Fruit fly (Drosophila melanogaster) whole organism, embryonic: ENCODE measurements around the gene ast.

Source experiments
- Antp ChIP-seq: fragments of 200-800 bp; sonication (Bioruptor generic); optimal IDR thresholded peaks from 3 replicates; lab custom pipeline; 2016; ENCODE audit warnings: missing biosample characterization, missing genetic modification characterization
- Atf3 ChIP-seq: fragments of 200-800 bp; sonication (Bioruptor generic); optimal IDR thresholded peaks from 3 replicates; lab custom pipeline; 2016; ENCODE audit warnings: missing biosample characterization, missing genetic modification characterization
- BEAF-32 ChIP-seq: fragments of 200-800 bp; sonication (Bioruptor generic); optimal IDR thresholded peaks from 3 replicates; lab custom pipeline; 2017; ENCODE audit warnings: missing biosample characterization, missing genetic modification characterization, mild to moderate bottlenecking, moderate library complexity, missing genetic modification reagents
- CG11085 ChIP-seq: fragments of 200-800 bp; sonication (Bioruptor generic); IDR thresholded peaks from 2 replicates; pipeline ENCODE4 v1.3.6; 2022; ENCODE audit warnings: missing biosample characterization, missing genetic modification characterization
- CG12071 ChIP-seq: fragments of 200-800 bp; sonication (Bioruptor generic); optimal IDR thresholded peaks from 3 replicates; lab custom pipeline; 2018; ENCODE audit warnings: missing biosample characterization, mild to moderate bottlenecking, missing genetic modification characterization
- CG13123 ChIP-seq: fragments of 200-800 bp; sonication (Bioruptor generic); optimal IDR thresholded peaks from 2 replicates; lab custom pipeline; 2016; ENCODE audit warnings: missing biosample characterization, missing genetic modification characterization
- CG13624 ChIP-seq: fragments of 200-800 bp; sonication (Bioruptor generic); optimal IDR thresholded peaks from 2 replicates; lab custom pipeline; 2016; ENCODE audit warnings: missing biosample characterization, missing genetic modification characterization
- CG15011 ChIP-seq: fragments of 200-800 bp; sonication (Bioruptor generic); optimal IDR thresholded peaks from 3 replicates; lab custom pipeline; 2018; ENCODE audit warnings: missing biosample characterization, mild to moderate bottlenecking, missing genetic modification characterization
- CG17568 ChIP-seq: fragments of 200-800 bp; sonication (Bioruptor generic); optimal IDR thresholded peaks from 2 replicates; lab custom pipeline; 2018; ENCODE audit warnings: missing biosample characterization, mild to moderate bottlenecking, missing genetic modification characterization, moderate library complexity
- CG2116 ChIP-seq: fragments of 200-800 bp; sonication (Bioruptor generic); optimal IDR thresholded peaks from 3 replicates; lab custom pipeline; 2018; ENCODE audit warnings: missing biosample characterization, mild to moderate bottlenecking, missing genetic modification characterization
- CG2199 ChIP-seq: fragments of 200-800 bp; sonication (Bioruptor generic); IDR thresholded peaks from 3 replicates; pipeline ENCODE4 v1.3.6; 2022; ENCODE audit warnings: missing biosample characterization, missing genetic modification characterization
- CG2875 ChIP-seq: fragments of 200-800 bp; sonication (Bioruptor generic); optimal IDR thresholded peaks from 2 replicates; lab custom pipeline; 2017; ENCODE audit warnings: missing biosample characterization, mild to moderate bottlenecking, missing genetic modification characterization, missing genetic modification reagents
- CG33213 ChIP-seq: fragments of 200-800 bp; sonication (Bioruptor generic); optimal IDR thresholded peaks from 3 replicates; lab custom pipeline; 2016; ENCODE audit warnings: missing biosample characterization, missing genetic modification characterization
- CG34376 ChIP-seq: fragments of 200-800 bp; sonication (Bioruptor generic); optimal IDR thresholded peaks from 2 replicates; lab custom pipeline; 2018; ENCODE audit warnings: missing biosample characterization, mild to moderate bottlenecking, missing genetic modification characterization
- CG4707 ChIP-seq: fragments of 200-800 bp; sonication (Bioruptor generic); optimal IDR thresholded peaks from 2 replicates; lab custom pipeline; 2018; ENCODE audit warnings: missing biosample characterization, mild to moderate bottlenecking, missing genetic modification characterization, moderate library complexity
- CG5245 ChIP-seq: fragments of 200-800 bp; sonication (Bioruptor generic); optimal IDR thresholded peaks from 3 replicates; lab custom pipeline; 2016; ENCODE audit warnings: missing biosample characterization, missing genetic modification characterization
- CG6689 ChIP-seq: fragments of 200-800 bp; sonication (Bioruptor generic); IDR thresholded peaks from 2 replicates; pipeline ENCODE4 v1.3.6; 2022; ENCODE audit warnings: missing biosample characterization, missing genetic modification characterization
- CG7745 ChIP-seq: fragments of 200-800 bp; sonication (Bioruptor generic); optimal IDR thresholded peaks from 2 replicates; lab custom pipeline; 2018; ENCODE audit warnings: missing biosample characterization, mild to moderate bottlenecking, missing genetic modification characterization, moderate library complexity
- CG8089 ChIP-seq: fragments of 200-800 bp; sonication (Bioruptor generic); optimal IDR thresholded peaks from 3 replicates; lab custom pipeline; 2016; ENCODE audit warnings: missing biosample characterization, missing genetic modification characterization
- CG8924 ChIP-seq: fragments of 200-800 bp; optimal IDR thresholded peaks from 3 replicates; lab custom pipeline; 2019; ENCODE audit warnings: missing biosample characterization, mild to moderate bottlenecking, missing genetic modification characterization, moderate library complexity
- Camta ChIP-seq: fragments of 200-800 bp; sonication (Bioruptor generic); optimal IDR thresholded peaks from 2 replicates; lab custom pipeline; 2016; ENCODE audit warnings: missing biosample characterization, missing genetic modification characterization
- CrebB ChIP-seq: fragments of 200-800 bp; sonication (Bioruptor generic); optimal IDR thresholded peaks from 3 replicates; lab custom pipeline; 2018; ENCODE audit warnings: missing biosample characterization, mild to moderate bottlenecking, missing genetic modification characterization
- Dll ChIP-seq: fragments of 200-800 bp; sonication (Bioruptor generic); IDR thresholded peaks from 4 replicates; pipeline ENCODE4 v1.3.6; 2022; ENCODE audit warnings: missing biosample characterization, missing genetic modification characterization; ENCODE audit not compliant: partially characterized antibody
- HLH3B ChIP-seq: fragments of 200-800 bp; sonication (Bioruptor generic); IDR thresholded peaks from 2 replicates; pipeline ENCODE4 v1.3.6; 2022; ENCODE audit warnings: missing biosample characterization, missing genetic modification characterization
- Hand ChIP-seq: fragments of 200-800 bp; sonication (Bioruptor generic); optimal IDR thresholded peaks from 2 replicates; lab custom pipeline; 2017; ENCODE audit warnings: mild to moderate bottlenecking, missing biosample characterization, missing genetic modification reagents, missing genetic modification characterization
- Kr ChIP-seq: fragments of 200-800 bp; sonication (Bioruptor generic); optimal IDR thresholded peaks from 2 replicates; lab custom pipeline; 2017; ENCODE audit warnings: missing biosample characterization, mild to moderate bottlenecking, missing genetic modification characterization
- Lpt ChIP-seq: fragments of >200 bp; optimal IDR thresholded peaks from 2 replicates; lab custom pipeline; 2018; ENCODE audit warnings: missing biosample characterization, missing genetic modification characterization
- Med ChIP-seq: fragments of 200-800 bp; sonication (Bioruptor generic); peaks from one replicate; lab custom pipeline; 2016; ENCODE audit warnings: missing biosample characterization, missing genetic modification characterization, mild to moderate bottlenecking, inconsistent platforms, moderate library complexity
- NC2β ChIP-seq: fragments of 200-800 bp; sonication (Bioruptor generic); optimal IDR thresholded peaks from 2 replicates; lab custom pipeline; 2016; ENCODE audit warnings: missing biosample characterization, missing genetic modification characterization
- Oaz ChIP-seq: fragments of 200-800 bp; sonication (Bioruptor generic); IDR thresholded peaks from 2 replicates; pipeline ENCODE4 v1.3.6; 2022; ENCODE audit warnings: missing biosample characterization, missing genetic modification characterization
- Rx ChIP-seq: fragments of 200-800 bp; sonication (Bioruptor generic); IDR thresholded peaks from 2 replicates; pipeline ENCODE4 v1.3.6; 2022; ENCODE audit warnings: missing biosample characterization, missing genetic modification characterization
- Tbp ChIP-seq: fragments of >200 bp; optimal IDR thresholded peaks from 2 replicates; lab custom pipeline; 2018; ENCODE audit warnings: missing biosample characterization, missing genetic modification characterization
- Usf ChIP-seq: fragments of 200-800 bp; sonication (Bioruptor generic); optimal IDR thresholded peaks from 2 replicates; lab custom pipeline; 2017; ENCODE audit warnings: missing genotype, missing biosample characterization, missing genetic modification characterization
- ato ChIP-seq: fragments of 200-800 bp; sonication (Bioruptor generic); IDR thresholded peaks from 2 replicates; pipeline ENCODE4 v1.3.6; 2022; ENCODE audit warnings: missing biosample characterization, missing genetic modification characterization; ENCODE audit not compliant: partially characterized antibody
- bab2 ChIP-seq: fragments of 200-800 bp; sonication (Bioruptor generic); optimal IDR thresholded peaks from 2 replicates; lab custom pipeline; 2016; ENCODE audit warnings: missing biosample characterization, missing genetic modification characterization
- bcd ChIP-seq: fragments of 200-800 bp; sonication (Bioruptor generic); optimal IDR thresholded peaks from 2 replicates; lab custom pipeline; 2017; ENCODE audit warnings: missing biosample characterization, mild to moderate bottlenecking, missing genetic modification characterization
- bigmax ChIP-seq: fragments of 200-800 bp; sonication (Bioruptor generic); optimal IDR thresholded peaks from 2 replicates; lab custom pipeline; 2018; ENCODE audit warnings: missing biosample characterization, mild to moderate bottlenecking, missing genetic modification characterization
- croc ChIP-seq: fragments of 200-800 bp; sonication (Bioruptor generic); conservative IDR thresholded peaks from 3 replicates; pipeline ENCODE4 v1.3.6; 2022; ENCODE audit warnings: missing biosample characterization, missing genetic modification characterization
- eve ChIP-seq, 2 experiments: fragments of >200 bp; optimal IDR thresholded peaks; 2 replicates each; lab custom pipeline; 2017; ENCODE audit warnings: missing biosample characterization in 2 of 2, missing genetic modification characterization in 2 of 2
- eyg ChIP-seq: fragments of 200-800 bp; sonication (Bioruptor generic); optimal IDR thresholded peaks from 3 replicates; lab custom pipeline; 2016; ENCODE audit warnings: missing biosample characterization, missing genetic modification characterization
- insv ChIP-seq, 2 experiments: fragments of 200-800 bp; sonication (Bioruptor generic); optimal IDR thresholded peaks; 3 replicates each; lab custom pipeline; 2016 to 2018; ENCODE audit warnings: missing biosample characterization in 2 of 2, missing genetic modification characterization in 2 of 2
- p53 ChIP-seq: fragments of 200-800 bp; sonication (Bioruptor generic); optimal IDR thresholded peaks from 2 replicates; lab custom pipeline; 2016; ENCODE audit warnings: missing biosample characterization, missing genetic modification characterization
- pan ChIP-seq, 4 experiments: fragments of >200 bp in 3 of 4; fragments of 200-800 bp in 1 of 4; sonication (Bioruptor generic) in 1 of 4; optimal IDR thresholded peaks in 3 of 4; IDR thresholded peaks in 1 of 4; 2 replicates each; pipeline versions ENCODE4 v1.3.6 to Lab custom; 2017 to 2022; ENCODE audit warnings: missing biosample characterization in 2 of 4, missing genetic modification characterization in 2 of 4, mixed read lengths in 1 of 4
- pnt ChIP-seq: fragments of 200-800 bp; sonication (Bioruptor generic); optimal IDR thresholded peaks from 3 replicates; lab custom pipeline; 2016; ENCODE audit warnings: missing biosample characterization, missing genetic modification characterization
- repo ChIP-seq: fragments of 200-800 bp; sonication (Bioruptor generic); optimal IDR thresholded peaks from 2 replicates; lab custom pipeline; 2016; ENCODE audit warnings: missing biosample characterization, missing genetic modification characterization
- ro ChIP-seq: fragments of 200-800 bp; sonication (Bioruptor generic); IDR thresholded peaks from 2 replicates; pipeline ENCODE4 v1.3.6; 2022; ENCODE audit warnings: missing biosample characterization, missing genetic modification characterization
- sd ChIP-seq: fragments of 200-800 bp; sonication (Bioruptor generic); optimal IDR thresholded peaks from 3 replicates; lab custom pipeline; 2018; ENCODE audit warnings: missing biosample characterization, mild to moderate bottlenecking, missing genetic modification characterization, moderate library complexity
- slbo ChIP-seq: fragments of 200-800 bp; sonication (Bioruptor generic); IDR thresholded peaks from 2 replicates; pipeline ENCODE4 v1.3.6; 2022; ENCODE audit warnings: missing biosample characterization, missing genetic modification characterization
- sr ChIP-seq: fragments of 200-800 bp; sonication (Bioruptor generic); IDR thresholded peaks from 3 replicates; pipeline ENCODE4 v1.3.6; 2022; ENCODE audit warnings: missing biosample characterization, missing genetic modification characterization
- trh ChIP-seq: fragments of 200-800 bp; sonication (Bioruptor generic); optimal IDR thresholded peaks from 2 replicates; lab custom pipeline; 2016; ENCODE audit warnings: missing biosample characterization, missing genetic modification characterization
- zen ChIP-seq: fragments of 200-800 bp; sonication (Bioruptor generic); optimal IDR thresholded peaks from 3 replicates; lab custom pipeline; 2018; ENCODE audit warnings: missing biosample characterization, mild to moderate bottlenecking, missing genetic modification characterization, moderate library complexity

Gene ast

dm6 chr2L:1077469-1077993 is at the start of gene ast, which contains the start of gene S (continued):
- 0 out of 3 replicates have a peak, but pooled peaks have one; percentile 13 for TF ChIP-seq sr (GFP tag; lab: Robert Waterston, UW)
- no peak for TF ChIP-seq sd (tag; lab: Kevin White, UChicago)
- no peak for TF ChIP-seq trh (GFP tag; lab: Kevin White, UChicago)
- TF ChIP-seq Med (GFP tag; lab: Kevin White, UChicago): peak; percentile 93
- peak; percentile 40 for TF ChIP-seq Antp (GFP tag; lab: Kevin White, UChicago)
- TF ChIP-seq CG4707 (GFP tag; lab: Kevin White, UChicago): peak; percentile 12
- TF ChIP-seq CG8089: peak; percentile 38
- TF ChIP-seq CG6689 (GFP tag; lab: Robert Waterston, UW): no peak
- TF ChIP-seq Tbp: no peak
- no peak for TF ChIP-seq eve (GFP tag; optimal IDR thresholded peaks at IDR 0.05; lab: Kevin White, UChicago)
- TF ChIP-seq NC2β (GFP tag; lab: Kevin White, UChicago): peak; percentile 60
- peak; percentile 59 for TF ChIP-seq CrebB (tag; lab: Kevin White, UChicago)
- no peak for TF ChIP-seq CG13123 (GFP tag; lab: Kevin White, UChicago)
- no peak for TF ChIP-seq CG5245 (GFP tag; lab: Kevin White, UChicago)
- TF ChIP-seq CG2116 (GFP tag; lab: Kevin White, UChicago): peak; percentile 58
- no peak for TF ChIP-seq pnt (GFP tag; lab: Kevin White, UChicago)
- TF ChIP-seq zen (tag; lab: Kevin White, UChicago): no peak
- TF ChIP-seq Usf (GFP tag; lab: Kevin White, UChicago): no peak
- peak; percentile 52 for TF ChIP-seq CG34376 (GFP tag; lab: Kevin White, UChicago)
- TF ChIP-seq CG15011 (GFP tag; lab: Kevin White, UChicago): no peak
- TF ChIP-seq Rx (GFP tag; lab: Robert Waterston, UW): no peak
- TF ChIP-seq bcd (GFP tag; lab: Kevin White, UChicago): no peak
- TF ChIP-seq BEAF-32 (GFP tag; lab: Kevin White, UChicago): peak; percentile 99
- peak; percentile 48 for TF ChIP-seq Camta (GFP tag; lab: Kevin White, UChicago)
- TF ChIP-seq CG2875 (GFP tag; lab: Kevin White, UChicago): peak; percentile 28
- TF ChIP-seq ro (GFP tag; lab: Robert Waterston, UW): no peak
- no peak for TF ChIP-seq CG17568 (GFP tag; lab: Kevin White, UChicago)
- TF ChIP-seq Atf3 (GFP tag; lab: Kevin White, UChicago): no peak
- TF ChIP-seq bab2 (GFP tag; lab: Kevin White, UChicago): no peak
- TF ChIP-seq CG13624 (GFP tag; lab: Kevin White, UChicago): peak; percentile 32
- peak; percentile 59 for TF ChIP-seq CG33213
- 0 out of 2 replicates have a peak, but pooled peaks have one; percentile 22 for TF ChIP-seq slbo (GFP tag; lab: Robert Waterston, UW)
- TF ChIP-seq croc (GFP tag; lab: Robert Waterston, UW): no peak
- TF ChIP-seq p53 (GFP tag; lab: Kevin White, UChicago): peak; percentile 39
- TF ChIP-seq CG12071: no peak
- no peak for TF ChIP-seq Oaz (GFP tag; lab: Robert Waterston, UW)
- TF ChIP-seq Kr (GFP tag; lab: Kevin White, UChicago): no peak
- peak; percentile 95 for TF ChIP-seq ato (GFP tag; lab: Robert Waterston, UW)
- TF ChIP-seq HLH3B (GFP tag; lab: Robert Waterston, UW): 0 out of 2 replicates have a peak, but pooled peaks have one; percentile 20
- TF ChIP-seq Lpt (GFP tag; lab: Kevin White, UChicago): no peak
- TF ChIP-seq CG2199 (GFP tag; lab: Robert Waterston, UW): 0 out of 3 replicates have a peak, but pooled peaks have one; percentile 42
- peak; percentile 94 for TF ChIP-seq Dll (GFP tag; lab: Robert Waterston, UW)
- peak in 1 of 2 experiments; percentile 52 for TF ChIP-seq insv (GFP tag; optimal IDR thresholded peaks at IDR 0.05; lab: Kevin White, UChicago)
- TF ChIP-seq CG11085: no peak
- no peak for TF ChIP-seq repo (GFP tag; lab: Kevin White, UChicago)
- TF ChIP-seq bigmax (GFP tag; lab: Kevin White, UChicago): peak; percentile 36
- TF ChIP-seq CG7745: no peak
- TF ChIP-seq eyg (GFP tag; lab: Kevin White, UChicago): no peak
- no peak for TF ChIP-seq Hand
- TF ChIP-seq pan (optimal IDR thresholded peaks at IDR 0.05; lab: Kevin White, UChicago): no peak
- TF ChIP-seq pan (GFP tag; optimal IDR thresholded peaks at IDR 0.05 in 1 of 2, IDR thresholded peaks at IDR 0.05 in 1 of 2): no peak
- peak; percentile 49 for TF ChIP-seq CG8924 (tag; lab: Kevin White, UChicago)
